Fruit fly (Drosophila melanogaster) whole organism, prepupa: ENCODE measurements around the gene Ance-3.

Experiments used
- CG11294 ChIP-seq: fragments of 200-800 bp; sonication (Bioruptor generic); IDR thresholded peaks from 2 replicates; pipeline ENCODE4 v1.3.6; 2022; ENCODE audit warnings: missing biosample characterization, missing genetic modification characterization
- CG32006 ChIP-seq: fragments of 200-800 bp; sonication (Bioruptor generic); optimal IDR thresholded peaks from 3 replicates; lab custom pipeline; 2017; ENCODE audit warnings: missing biosample characterization, mild to moderate bottlenecking, missing genetic modification characterization

dm6 chr2L:13873147-13873546, 41.4 kb upstream of the Ance-3 start:
- TF ChIP-seq CG11294 (GFP tag; lab: Robert Waterston, UW): no peak
- no peak for TF ChIP-seq CG32006 (GFP tag; lab: Kevin White, UChicago)
